Fruit fly (Drosophila melanogaster) whole organism, adult: ENCODE results near the gene Top2.

ENCODE experiments used
- CG14711 ChIP-seq: fragments of 200-800 bp; sonication (Bioruptor generic); optimal IDR thresholded peaks from 2 replicates; lab custom pipeline; 2018; ENCODE audit warnings: missing biosample characterization, mild to moderate bottlenecking, missing genetic modification characterization, moderate library complexity
- Crg-1 ChIP-seq: fragments of 200-800 bp; sonication (Bioruptor generic); optimal IDR thresholded peaks from 2 replicates; lab custom pipeline; 2016; ENCODE audit warnings: missing biosample characterization, missing genetic modification characterization
- bab1 ChIP-seq: fragments of 200-800 bp; sonication (Bioruptor generic); optimal IDR thresholded peaks from 3 replicates; lab custom pipeline; 2019; ENCODE audit warnings: missing biosample characterization, mild to moderate bottlenecking, missing genetic modification characterization, moderate library complexity
- cic ChIP-seq: fragments of 200-800 bp; sonication (Bioruptor generic); optimal IDR thresholded peaks from 2 replicates; lab custom pipeline; 2017; ENCODE audit warnings: missing biosample characterization, mild to moderate bottlenecking, missing genetic modification characterization, moderate library complexity
- ovo ChIP-seq: fragments of 200-800 bp; sonication (Bioruptor generic); optimal IDR thresholded peaks from 2 replicates; lab custom pipeline; 2016; ENCODE audit warnings: missing biosample characterization, missing genetic modification characterization

DNA sequence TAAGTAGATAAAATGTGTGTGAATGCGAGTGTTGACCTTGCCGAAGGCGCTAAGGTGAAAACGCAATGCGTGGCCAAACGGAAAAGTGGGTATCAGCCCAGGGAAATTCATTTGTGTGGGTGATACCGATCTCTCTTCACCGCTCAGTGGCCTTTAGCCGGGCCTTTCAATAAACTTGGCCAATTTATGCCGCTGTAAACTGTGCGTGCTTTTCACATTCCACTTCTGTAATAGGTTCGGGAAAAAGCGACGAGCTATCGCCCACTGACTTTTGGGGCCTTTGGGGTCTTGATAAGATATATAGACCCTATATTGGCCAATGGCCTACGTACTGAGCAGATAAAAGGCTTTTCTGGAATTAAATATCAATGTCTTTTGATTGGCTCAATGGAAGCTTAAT, 31.7 kb downstream of the Top2 start:
- TF ChIP-seq bab1 (GFP tag; lab: Kevin White, UChicago) (no peak), CG14711 (tag; lab: Kevin White, UChicago) (no peak), Crg-1 (GFP tag; lab: Kevin White, UChicago) (no peak), ovo (GFP tag; lab: Kevin White, UChicago) (no peak), cic (peak; percentile 38)
